Fruit fly (Drosophila melanogaster) whole organism, embryonic: ENCODE measurements around the gene CG14286.

Source experiments
- BEAF-32 ChIP-seq: fragments of 200-800 bp; sonication (Bioruptor generic); optimal IDR thresholded peaks from 3 replicates; lab custom pipeline; 2017; ENCODE audit warnings: missing biosample characterization, missing genetic modification characterization, mild to moderate bottlenecking, moderate library complexity, missing genetic modification reagents
- CG10274 ChIP-seq: fragments of 200-800 bp; sonication (Bioruptor generic); optimal IDR thresholded peaks from 3 replicates; lab custom pipeline; 2017; ENCODE audit warnings: missing biosample characterization, mild to moderate bottlenecking, missing genetic modification characterization
- CG10321 ChIP-seq: fragments of 200-800 bp; sonication (Bioruptor generic); IDR thresholded peaks from 2 replicates; pipeline ENCODE4 v1.3.6; 2022; ENCODE audit warnings: missing biosample characterization, missing genetic modification characterization
- CG12104 ChIP-seq: fragments of 200-800 bp; sonication (Bioruptor generic); optimal IDR thresholded peaks from 3 replicates; lab custom pipeline; 2016; ENCODE audit warnings: missing biosample characterization, missing genetic modification characterization
- CG12769 ChIP-seq: fragments of 200-800 bp; sonication (Bioruptor generic); optimal IDR thresholded peaks from 2 replicates; lab custom pipeline; 2019; ENCODE audit warnings: missing biosample characterization, mild to moderate bottlenecking, missing genetic modification characterization, moderate library complexity
- CG15269 ChIP-seq: fragments of 200-800 bp; sonication (Bioruptor generic); optimal IDR thresholded peaks from 2 replicates; lab custom pipeline; 2018; ENCODE audit warnings: missing biosample characterization, mild to moderate bottlenecking, missing genetic modification characterization, moderate library complexity
- CG16863 ChIP-seq: fragments of 200-800 bp; sonication (Bioruptor generic); optimal IDR thresholded peaks from 3 replicates; lab custom pipeline; 2016; ENCODE audit warnings: missing biosample characterization, missing genetic modification characterization
- CG17912 ChIP-seq: fragments of 200-800 bp; sonication (Bioruptor generic); optimal IDR thresholded peaks from 2 replicates; lab custom pipeline; 2018; ENCODE audit warnings: missing biosample characterization, mild to moderate bottlenecking, missing genetic modification characterization
- CG18476 ChIP-seq: fragments of 200-800 bp; sonication (Bioruptor generic); optimal IDR thresholded peaks from 2 replicates; lab custom pipeline; 2016; ENCODE audit warnings: missing biosample characterization, mild to moderate bottlenecking, missing genetic modification characterization
- CG2202 ChIP-seq: fragments of 200-800 bp; sonication (Bioruptor generic); optimal IDR thresholded peaks from 2 replicates; lab custom pipeline; 2018; ENCODE audit warnings: missing biosample characterization, mild to moderate bottlenecking, missing genetic modification characterization
- CG3065 ChIP-seq: fragments of 200-800 bp; sonication (Bioruptor generic); optimal IDR thresholded peaks from 2 replicates; lab custom pipeline; 2016; ENCODE audit warnings: missing biosample characterization, missing genetic modification characterization
- CG34224 ChIP-seq: fragments of 200-800 bp; sonication (Bioruptor generic); IDR thresholded peaks from 3 replicates; pipeline ENCODE4 v1.3.6; 2022; ENCODE audit warnings: missing biosample characterization, missing genetic modification characterization; ENCODE audit not compliant: partially characterized antibody
- CG34376 ChIP-seq: fragments of 200-800 bp; sonication (Bioruptor generic); optimal IDR thresholded peaks from 2 replicates; lab custom pipeline; 2018; ENCODE audit warnings: missing biosample characterization, mild to moderate bottlenecking, missing genetic modification characterization
- CG3726 ChIP-seq: fragments of 200-800 bp; sonication (Bioruptor generic); IDR thresholded peaks from 3 replicates; pipeline ENCODE4, ENCODE4 v1.3.6; 2022; ENCODE audit warnings: missing biosample characterization, missing genetic modification characterization
- CG4617 ChIP-seq: fragments of 200-800 bp; sonication (Bioruptor generic); optimal IDR thresholded peaks from 3 replicates; lab custom pipeline; 2016; ENCODE audit warnings: missing biosample characterization, missing genetic modification characterization, borderline replicate concordance
- CG6683 ChIP-seq: fragments of 200-800 bp; sonication (Bioruptor generic); optimal IDR thresholded peaks from 2 replicates; lab custom pipeline; 2017; ENCODE audit warnings: missing biosample characterization, mild to moderate bottlenecking, missing genetic modification characterization, missing genetic modification reagents
- CG6813 ChIP-seq: fragments of 200-800 bp; sonication (Bioruptor generic); optimal IDR thresholded peaks from 2 replicates; lab custom pipeline; 2017; ENCODE audit warnings: missing biosample characterization, missing genetic modification characterization, mild to moderate bottlenecking, moderate library complexity, missing genetic modification reagents
- CG7556 ChIP-seq: fragments of 200-800 bp; sonication (Bioruptor generic); optimal IDR thresholded peaks from 2 replicates; lab custom pipeline; 2017; ENCODE audit warnings: missing biosample characterization, mild to moderate bottlenecking, missing genetic modification characterization
- CG8478 ChIP-seq: fragments of >200 bp; optimal IDR thresholded peaks from 2 replicates; lab custom pipeline; 2018
- CG9437 ChIP-seq: fragments of 200-800 bp; sonication (Bioruptor generic); optimal IDR thresholded peaks from 2 replicates; lab custom pipeline; 2018; ENCODE audit warnings: missing biosample characterization, mild to moderate bottlenecking, missing genetic modification characterization
- CHES-1-like ChIP-seq: fragments of 200-800 bp; sonication (Bioruptor generic); optimal IDR thresholded peaks from 2 replicates; lab custom pipeline; 2016; ENCODE audit warnings: missing biosample characterization, missing genetic modification characterization
- Camta ChIP-seq: fragments of 200-800 bp; sonication (Bioruptor generic); optimal IDR thresholded peaks from 2 replicates; lab custom pipeline; 2016; ENCODE audit warnings: missing biosample characterization, missing genetic modification characterization
- E2f2 ChIP-seq: fragments of 200-800 bp; sonication (Bioruptor generic); IDR thresholded peaks from 2 replicates; pipeline ENCODE4 v1.3.6; 2022; ENCODE audit warnings: missing biosample characterization, missing genetic modification characterization
- ERR ChIP-seq: fragments of 200-800 bp; sonication (Bioruptor generic); optimal IDR thresholded peaks from 2 replicates; lab custom pipeline; 2016; ENCODE audit warnings: missing biosample characterization, missing genetic modification characterization
- Fer1 ChIP-seq: fragments of 200-800 bp; sonication (Bioruptor generic); optimal IDR thresholded peaks from 2 replicates; lab custom pipeline; 2017; ENCODE audit warnings: missing biosample characterization, mild to moderate bottlenecking, missing genetic modification characterization
- HmgD ChIP-seq: fragments of 200-800 bp; sonication (Bioruptor generic); optimal IDR thresholded peaks from 3 replicates; lab custom pipeline; 2016; ENCODE audit warnings: missing biosample characterization, missing genetic modification characterization
- HmgZ ChIP-seq: fragments of 200-800 bp; sonication (Bioruptor generic); optimal IDR thresholded peaks from 2 replicates; lab custom pipeline; 2018; ENCODE audit warnings: missing biosample characterization, mild to moderate bottlenecking, missing genetic modification characterization
- Hr78 ChIP-seq, 2 experiments: fragments of 200-800 bp in 1 of 2; fragments of >200 bp in 1 of 2; sonication (Bioruptor generic) in 1 of 2; optimal IDR thresholded peaks; 2 replicates each; lab custom pipeline; 2017 to 2019; ENCODE audit warnings: missing biosample characterization in 2 of 2, missing genetic modification characterization in 2 of 2, mild to moderate bottlenecking in 1 of 2, moderate library complexity in 1 of 2
- Jarid2 ChIP-seq: fragments of 200-800 bp; sonication (Bioruptor generic); optimal IDR thresholded peaks from 3 replicates; lab custom pipeline; 2017; ENCODE audit warnings: mild to moderate bottlenecking, missing biosample characterization, missing genetic modification reagents, missing genetic modification characterization
- Lpt ChIP-seq: fragments of >200 bp; optimal IDR thresholded peaks from 2 replicates; lab custom pipeline; 2018; ENCODE audit warnings: missing biosample characterization, missing genetic modification characterization
- NFAT ChIP-seq: fragments of 200-800 bp; sonication (Bioruptor generic); IDR thresholded peaks from 2 replicates; pipeline ENCODE4 v1.3.6; 2022; ENCODE audit warnings: missing biosample characterization, missing genetic modification characterization
- Ptx1 ChIP-seq: fragments of 200-800 bp; sonication (Bioruptor generic); IDR thresholded peaks from 2 replicates; pipeline ENCODE4 v1.3.6; 2022; ENCODE audit warnings: missing biosample characterization, missing genetic modification characterization
- Ravus ChIP-seq: fragments of 200-800 bp; sonication (Bioruptor generic); IDR thresholded peaks from 2 replicates; pipeline ENCODE4 v1.3.6; 2022; ENCODE audit warnings: missing biosample characterization, missing genetic modification characterization
- Spps ChIP-seq: fragments of 200-800 bp; sonication (Bioruptor generic); optimal IDR thresholded peaks from 2 replicates; lab custom pipeline; 2018; ENCODE audit warnings: missing biosample characterization, mild to moderate bottlenecking, missing genetic modification characterization
- Sry-β ChIP-seq: fragments of 200-800 bp; sonication (Bioruptor generic); optimal IDR thresholded peaks from 2 replicates; lab custom pipeline; 2018; ENCODE audit warnings: missing biosample characterization, mild to moderate bottlenecking, missing genetic modification characterization, moderate library complexity
- Stat92E ChIP-seq, 3 experiments: fragments of >200 bp in 2 of 3; fragments of 200-800 bp in 1 of 3; sonication (Bioruptor generic) in 1 of 3; optimal IDR thresholded peaks; 2 replicates each; lab custom pipeline; 2017 to 2019; ENCODE audit warnings: missing biosample characterization in 3 of 3, missing genetic modification characterization in 3 of 3, mild to moderate bottlenecking in 1 of 3, moderate library complexity in 1 of 3
- Xbp1 ChIP-seq: fragments of 200-800 bp; sonication (Bioruptor generic); optimal IDR thresholded peaks from 3 replicates; lab custom pipeline; 2016; ENCODE audit warnings: missing biosample characterization, mild to moderate bottlenecking, missing genetic modification characterization
- abd-A ChIP-seq: fragments of 200-800 bp; sonication (Bioruptor generic); optimal IDR thresholded peaks from 3 replicates; lab custom pipeline; 2019; ENCODE audit warnings: missing biosample characterization, mild to moderate bottlenecking, missing genetic modification characterization, moderate library complexity
- bcd ChIP-seq: fragments of 200-800 bp; sonication (Bioruptor generic); optimal IDR thresholded peaks from 2 replicates; lab custom pipeline; 2017; ENCODE audit warnings: missing biosample characterization, mild to moderate bottlenecking, missing genetic modification characterization
- ci ChIP-seq: fragments of 200-800 bp; sonication (Bioruptor generic); IDR thresholded peaks from 3 replicates; pipeline ENCODE4 v1.3.6; 2022; ENCODE audit warnings: missing biosample characterization, missing genetic modification characterization
- eyg ChIP-seq: fragments of 200-800 bp; sonication (Bioruptor generic); optimal IDR thresholded peaks from 3 replicates; lab custom pipeline; 2016; ENCODE audit warnings: missing biosample characterization, missing genetic modification characterization
- fd3F ChIP-seq: fragments of 200-800 bp; sonication (Bioruptor generic); optimal IDR thresholded peaks from 2 replicates; lab custom pipeline; 2018; ENCODE audit warnings: missing biosample characterization, mild to moderate bottlenecking, missing genetic modification characterization, moderate library complexity
- gt ChIP-seq: fragments of 200-800 bp; sonication (Bioruptor generic); IDR thresholded peaks from 2 replicates; pipeline ENCODE4 v1.3.6; 2022; ENCODE audit warnings: missing biosample characterization, missing genetic modification characterization
- hbn ChIP-seq: fragments of 200-800 bp; sonication (Bioruptor generic); IDR thresholded peaks from 2 replicates; pipeline ENCODE4 v1.3.6; 2022; ENCODE audit warnings: missing biosample characterization, missing genetic modification characterization; ENCODE audit not compliant: partially characterized antibody
- ind ChIP-seq: fragments of 200-800 bp; sonication (Bioruptor generic); optimal IDR thresholded peaks from 3 replicates; lab custom pipeline; 2016; ENCODE audit warnings: missing biosample characterization, missing genetic modification characterization
- pfk ChIP-seq: fragments of 200-800 bp; sonication (Bioruptor generic); optimal IDR thresholded peaks from 2 replicates; lab custom pipeline; 2018; ENCODE audit warnings: missing biosample characterization, mild to moderate bottlenecking, missing genetic modification characterization, moderate library complexity
- run ChIP-seq: fragments of 200-800 bp; sonication (Bioruptor generic); optimal IDR thresholded peaks from 3 replicates; lab custom pipeline; 2018; ENCODE audit warnings: missing biosample characterization, mild to moderate bottlenecking, missing genetic modification characterization
- shn ChIP-seq: fragments of 200-800 bp; sonication (Bioruptor generic); optimal IDR thresholded peaks from 3 replicates; lab custom pipeline; 2016; ENCODE audit warnings: missing biosample characterization, missing genetic modification characterization
- sna ChIP-seq: fragments of 200-800 bp; sonication (Bioruptor generic); IDR thresholded peaks from 2 replicates; pipeline ENCODE4 v1.3.6; 2022; ENCODE audit warnings: missing biosample characterization, missing genetic modification characterization; ENCODE audit not compliant: partially characterized antibody
- vnd ChIP-seq: fragments of 200-800 bp; sonication (Bioruptor generic); IDR thresholded peaks from 3 replicates; pipeline ENCODE4 v1.3.6; 2022; ENCODE audit warnings: missing biosample characterization, missing genetic modification characterization; ENCODE audit not compliant: partially characterized antibody

The CG14286 gene

dm6 chr3R:19028758-19029157 is 4.9 kb downstream of the CG14286 start, which contains the start of the genes GatA and P5cr (continued):
- TF ChIP-seq eyg (peak; percentile 63), fd3F (GFP tag; lab: Kevin White, UChicago) (peak; percentile 77), CG34376 (GFP tag; lab: Kevin White, UChicago) (peak; percentile 82), HmgZ (peak; percentile 94), Jarid2 (GFP tag; lab: Kevin White, UChicago) (peak; percentile 6), Lpt (GFP tag; lab: Kevin White, UChicago) (no peak), CG17912 (GFP tag; lab: Kevin White, UChicago) (peak; percentile 47), abd-A (tag; lab: Kevin White, UChicago) (no peak), pfk (GFP tag; lab: Kevin White, UChicago) (no peak), CG15269 (peak; percentile 87), CG4617 (GFP tag; lab: Kevin White, UChicago) (peak; percentile 80), CG12769 (tag; lab: Kevin White, UChicago) (peak; percentile 96), CG6683 (peak; percentile 61), CG16863 (GFP tag; lab: Kevin White, UChicago) (peak; percentile 78), vnd (GFP tag; lab: Robert Waterston, UW) (no peak), CG8478 (lab: Kevin White, UChicago) (no peak), Stat92E (GFP tag; optimal IDR thresholded peaks at IDR 0.05; lab: Kevin White, UChicago) (no peak), CG3065 (peak; percentile 33), sna (GFP tag; lab: Robert Waterston, UW) (no peak), Camta (GFP tag; lab: Kevin White, UChicago) (peak; percentile 36), NFAT (GFP tag; lab: Robert Waterston, UW) (peak; percentile 97), CG2202 (tag; lab: Kevin White, UChicago) (no peak), E2f2 (peak; percentile 61), bcd (peak; percentile 82), CG7556 (GFP tag; lab: Kevin White, UChicago) (peak; percentile 61), gt (peak; percentile 42; the same call in 1 of the 2 replicates), HmgD (GFP tag; lab: Kevin White, UChicago) (peak; percentile 48), Sry-β (GFP tag; lab: Kevin White, UChicago) (no peak), Ptx1 (GFP tag; lab: Robert Waterston, UW) (peak; percentile 84), hbn (no peak), CG34224 (no peak; the same call in 2 of the 3 replicates), CG3726 (GFP tag; lab: Robert Waterston, UW) (no peak), CG9437 (peak; percentile 35), run (tag; lab: Kevin White, UChicago) (no peak), shn (GFP tag; lab: Kevin White, UChicago) (peak; percentile 85), ci (GFP tag; lab: Robert Waterston, UW) (peak; percentile 89), CG10321 (GFP tag; lab: Robert Waterston, UW) (peak; percentile 51; the same call in 1 of the 2 replicates), Xbp1 (GFP tag; lab: Kevin White, UChicago) (peak; percentile 91), Hr78 (GFP tag; optimal IDR thresholded peaks at IDR 0.05; lab: Kevin White, UChicago) (no peak), CG6813 (GFP tag; lab: Kevin White, UChicago) (peak; percentile 76), Ravus (GFP tag; lab: Robert Waterston, UW) (peak; percentile 34), CG12104 (GFP tag; lab: Kevin White, UChicago) (peak; percentile 3), CHES-1-like (GFP tag; lab: Kevin White, UChicago) (peak; percentile 94), ind (GFP tag; lab: Kevin White, UChicago) (peak; percentile 91), BEAF-32 (GFP tag; lab: Kevin White, UChicago) (peak; percentile 6), CG10274 (GFP tag; lab: Kevin White, UChicago) (peak; percentile 19), ERR (peak; percentile 75), Spps (tag; lab: Kevin White, UChicago) (no peak), Fer1 (peak; percentile 81), CG18476 (GFP tag; lab: Kevin White, UChicago) (peak; percentile 16)
